Fruit fly (Drosophila melanogaster) whole organism, embryonic: ENCODE measurements around the gene CG14401.

Source experiments
- Bdp1 ChIP-seq: fragments of 200-800 bp; sonication (Bioruptor generic); optimal IDR thresholded peaks from 3 replicates; lab custom pipeline; 2016; ENCODE audit warnings: missing biosample characterization, missing genetic modification characterization
- CG10147 ChIP-seq: fragments of 200-800 bp; sonication (Bioruptor generic); optimal IDR thresholded peaks from 2 replicates; lab custom pipeline; 2019; ENCODE audit warnings: missing biosample characterization, mild to moderate bottlenecking, missing genetic modification characterization, moderate library complexity
- CG10274 ChIP-seq: fragments of 200-800 bp; sonication (Bioruptor generic); optimal IDR thresholded peaks from 3 replicates; lab custom pipeline; 2017; ENCODE audit warnings: missing biosample characterization, mild to moderate bottlenecking, missing genetic modification characterization
- CG10321 ChIP-seq: fragments of 200-800 bp; sonication (Bioruptor generic); IDR thresholded peaks from 2 replicates; pipeline ENCODE4 v1.3.6; 2022; ENCODE audit warnings: missing biosample characterization, missing genetic modification characterization
- CG11247 ChIP-seq: fragments of 200-800 bp; sonication (Bioruptor generic); IDR thresholded peaks from 2 replicates; pipeline ENCODE4 v1.3.6; 2022; ENCODE audit warnings: missing biosample characterization, missing genetic modification characterization
- CG11696 ChIP-seq: fragments of 200-800 bp; sonication (Bioruptor generic); IDR thresholded peaks from 2 replicates; pipeline ENCODE4 v1.3.6; 2022; ENCODE audit warnings: missing biosample characterization, missing genetic modification characterization
- CG12769 ChIP-seq: fragments of 200-800 bp; sonication (Bioruptor generic); optimal IDR thresholded peaks from 2 replicates; lab custom pipeline; 2019; ENCODE audit warnings: missing biosample characterization, mild to moderate bottlenecking, missing genetic modification characterization, moderate library complexity
- CG12942 ChIP-seq: fragments of 200-800 bp; sonication (Bioruptor generic); optimal IDR thresholded peaks from 3 replicates; lab custom pipeline; 2016; ENCODE audit warnings: missing biosample characterization, missing genetic modification characterization
- CG15601 ChIP-seq: fragments of 200-800 bp; sonication (Bioruptor generic); optimal IDR thresholded peaks from 3 replicates; lab custom pipeline; 2019; ENCODE audit warnings: missing biosample characterization, mild to moderate bottlenecking, missing genetic modification characterization, moderate library complexity
- CG17568 ChIP-seq: fragments of 200-800 bp; sonication (Bioruptor generic); optimal IDR thresholded peaks from 2 replicates; lab custom pipeline; 2018; ENCODE audit warnings: missing biosample characterization, mild to moderate bottlenecking, missing genetic modification characterization, moderate library complexity
- CG18011 ChIP-seq: fragments of 200-800 bp; sonication (Bioruptor generic); optimal IDR thresholded peaks from 2 replicates; lab custom pipeline; 2017; ENCODE audit warnings: missing biosample characterization, missing genetic modification characterization, mild to moderate bottlenecking, moderate library complexity, missing genotype
- CG18619 ChIP-seq: fragments of 200-800 bp; sonication (Bioruptor generic); optimal IDR thresholded peaks from 3 replicates; lab custom pipeline; 2017; ENCODE audit warnings: missing biosample characterization, mild to moderate bottlenecking, missing genetic modification characterization
- CG2120 ChIP-seq: fragments of 200-800 bp; sonication (Bioruptor generic); optimal IDR thresholded peaks from 3 replicates; lab custom pipeline; 2016; ENCODE audit warnings: missing biosample characterization, missing genetic modification characterization
- CG6791 ChIP-seq: fragments of 200-800 bp; sonication (Bioruptor generic); IDR thresholded peaks from 3 replicates; pipeline ENCODE4 v1.3.6; 2022; ENCODE audit warnings: missing biosample characterization, missing genetic modification characterization; ENCODE audit not compliant: partially characterized antibody
- CG7928 ChIP-seq: fragments of 200-800 bp; sonication (Bioruptor generic); optimal IDR thresholded peaks from 2 replicates; lab custom pipeline; 2017; ENCODE audit warnings: missing biosample characterization, mild to moderate bottlenecking, missing genetic modification characterization
- CG8290 ChIP-seq, 3 experiments: fragments of 200-800 bp; sonication (Bioruptor generic); optimal IDR thresholded peaks; 2 replicates each; lab custom pipeline; 2016 to 2019; ENCODE audit warnings: missing biosample characterization in 3 of 3, missing genetic modification characterization in 3 of 3, mild to moderate bottlenecking in 2 of 3, moderate library complexity in 1 of 3
- CG8388 ChIP-seq: fragments of 200-800 bp; sonication (Bioruptor generic); optimal IDR thresholded peaks from 2 replicates; lab custom pipeline; 2019; ENCODE audit warnings: missing biosample characterization, mild to moderate bottlenecking, missing genetic modification characterization, moderate library complexity
- CG9797 ChIP-seq: fragments of 200-800 bp; sonication (Bioruptor generic); optimal IDR thresholded peaks from 3 replicates; lab custom pipeline; 2018; ENCODE audit warnings: missing biosample characterization, mild to moderate bottlenecking, missing genetic modification characterization
- CTCF ChIP-seq: fragments of 200-800 bp; sonication (Bioruptor generic); optimal IDR thresholded peaks from 2 replicates; lab custom pipeline; 2017; ENCODE audit warnings: missing biosample characterization, mild to moderate bottlenecking, missing genetic modification characterization, moderate library complexity
- Dek ChIP-seq: fragments of 200-800 bp; sonication (Bioruptor generic); optimal IDR thresholded peaks from 3 replicates; lab custom pipeline; 2019; ENCODE audit warnings: missing biosample characterization, mild to moderate bottlenecking, missing genetic modification characterization, moderate library complexity
- Eip74EF ChIP-seq, 2 experiments: fragments of 200-800 bp in 1 of 2; fragments of >200 bp in 1 of 2; sonication (Bioruptor generic) in 1 of 2; optimal IDR thresholded peaks; 2 replicates each; lab custom pipeline; 2017 to 2019; ENCODE audit warnings: missing biosample characterization in 2 of 2, missing genetic modification characterization in 2 of 2, mild to moderate bottlenecking in 1 of 2, moderate library complexity in 1 of 2
- H15 ChIP-seq: fragments of 200-800 bp; sonication (Bioruptor generic); IDR thresholded peaks from 3 replicates; pipeline ENCODE4 v1.3.6; 2022; ENCODE audit warnings: missing biosample characterization, missing genetic modification characterization
- Jarid2 ChIP-seq: fragments of 200-800 bp; sonication (Bioruptor generic); optimal IDR thresholded peaks from 3 replicates; lab custom pipeline; 2017; ENCODE audit warnings: mild to moderate bottlenecking, missing biosample characterization, missing genetic modification reagents, missing genetic modification characterization
- Lim3 ChIP-seq: fragments of 200-800 bp; sonication (Bioruptor generic); IDR thresholded peaks from 2 replicates; pipeline ENCODE4 v1.3.6; 2022; ENCODE audit warnings: missing biosample characterization, missing genetic modification characterization
- Neu2 ChIP-seq: fragments of 200-800 bp; sonication (Bioruptor generic); optimal IDR thresholded peaks from 3 replicates; lab custom pipeline; 2016; ENCODE audit warnings: missing biosample characterization, missing genetic modification characterization, borderline replicate concordance
- Opbp ChIP-seq: fragments of 200-800 bp; sonication (Bioruptor generic); IDR thresholded peaks from 3 replicates; pipeline ENCODE4 v1.3.6; 2022; ENCODE audit warnings: missing biosample characterization, missing genetic modification characterization; ENCODE audit not compliant: partially characterized antibody
- PHDP ChIP-seq: fragments of 200-800 bp; sonication (Bioruptor generic); optimal IDR thresholded peaks from 3 replicates; lab custom pipeline; 2018; ENCODE audit warnings: missing biosample characterization, mild to moderate bottlenecking, missing genetic modification characterization, moderate library complexity
- Poxn ChIP-seq: fragments of 200-800 bp; sonication (Bioruptor generic); IDR thresholded peaks from 2 replicates; pipeline ENCODE4 v1.3.6; 2022; ENCODE audit warnings: missing biosample characterization, missing genetic modification characterization
- amos ChIP-seq: fragments of 200-800 bp; sonication (Bioruptor generic); IDR thresholded peaks from 2 replicates; pipeline ENCODE4 v1.3.6; 2022; ENCODE audit warnings: missing biosample characterization, missing genetic modification characterization; ENCODE audit not compliant: partially characterized antibody
- br ChIP-seq: fragments of >200 bp; optimal IDR thresholded peaks from 2 replicates; lab custom pipeline; 2017
- chinmo ChIP-seq: fragments of 200-800 bp; sonication (Bioruptor generic); IDR thresholded peaks from 4 replicates; pipeline ENCODE4 v1.3.6; 2022; ENCODE audit warnings: missing biosample characterization, missing genetic modification characterization; ENCODE audit not compliant: partially characterized antibody
- chm ChIP-seq: fragments of 200-800 bp; sonication (Bioruptor generic); IDR thresholded peaks from 2 replicates; pipeline ENCODE4 v1.3.6; 2022; ENCODE audit warnings: missing biosample characterization, missing genetic modification characterization
- cwo ChIP-seq: fragments of 200-800 bp; sonication (Bioruptor generic); optimal IDR thresholded peaks from 3 replicates; lab custom pipeline; 2017; ENCODE audit warnings: missing biosample characterization, missing genetic modification characterization, mild to moderate bottlenecking, moderate library complexity, missing genetic modification reagents
- fd64A ChIP-seq: fragments of 200-800 bp; sonication (Bioruptor generic); optimal IDR thresholded peaks from 3 replicates; lab custom pipeline; 2018; ENCODE audit warnings: missing biosample characterization, mild to moderate bottlenecking, missing genetic modification characterization
- gem ChIP-seq: fragments of 200-800 bp; sonication (Bioruptor generic); optimal IDR thresholded peaks from 2 replicates; lab custom pipeline; 2019; ENCODE audit warnings: missing biosample characterization, mild to moderate bottlenecking, missing genetic modification characterization, moderate library complexity
- gfzf ChIP-seq: fragments of 200-800 bp; sonication (Bioruptor generic); optimal IDR thresholded peaks from 2 replicates; lab custom pipeline; 2016; ENCODE audit warnings: missing biosample characterization, mild to moderate bottlenecking, missing genetic modification characterization, moderate library complexity
- her ChIP-seq: fragments of 200-800 bp; sonication (Bioruptor generic); optimal IDR thresholded peaks from 2 replicates; lab custom pipeline; 2016; ENCODE audit warnings: missing biosample characterization, missing genetic modification characterization
- inv ChIP-seq: fragments of 200-800 bp; sonication (Bioruptor generic); IDR thresholded peaks from 2 replicates; pipeline ENCODE4 v1.3.6; 2022; ENCODE audit warnings: missing biosample characterization, missing genetic modification characterization; ENCODE audit not compliant: partially characterized antibody
- nau ChIP-seq: fragments of 200-800 bp; sonication (Bioruptor generic); optimal IDR thresholded peaks from 3 replicates; lab custom pipeline; 2017; ENCODE audit warnings: missing biosample characterization, mild to moderate bottlenecking, missing genetic modification characterization, missing genetic modification reagents
- otp ChIP-seq: fragments of 200-800 bp; sonication (Bioruptor generic); IDR thresholded peaks from 3 replicates; pipeline ENCODE4, ENCODE4 v1.3.6; 2022; ENCODE audit warnings: missing biosample characterization, missing genetic modification characterization
- rib ChIP-seq: fragments of 200-800 bp; sonication (Bioruptor generic); IDR thresholded peaks from 2 replicates; pipeline ENCODE4 v1.3.6; 2022; ENCODE audit warnings: missing biosample characterization, missing genetic modification characterization
- schlank ChIP-seq: fragments of 200-800 bp; sonication (Bioruptor generic); optimal IDR thresholded peaks from 2 replicates; lab custom pipeline; 2018; ENCODE audit warnings: missing biosample characterization, mild to moderate bottlenecking, missing genetic modification characterization
- seq ChIP-seq: fragments of 200-800 bp; sonication (Bioruptor generic); IDR thresholded peaks from 2 replicates; pipeline ENCODE4 v1.3.6; 2022; ENCODE audit warnings: missing biosample characterization, missing genetic modification characterization
- sisA ChIP-seq: fragments of 200-800 bp; sonication (Bioruptor generic); IDR thresholded peaks from 2 replicates; pipeline ENCODE4 v1.3.6; 2022; ENCODE audit warnings: missing biosample characterization, missing genetic modification characterization
- slp2 ChIP-seq: fragments of 200-800 bp; sonication (Bioruptor generic); optimal IDR thresholded peaks from 2 replicates; lab custom pipeline; 2016; ENCODE audit warnings: missing biosample characterization, missing genetic modification characterization
- sug ChIP-seq: fragments of 200-800 bp; optimal IDR thresholded peaks from 2 replicates; lab custom pipeline; 2019; ENCODE audit warnings: missing biosample characterization, mild to moderate bottlenecking, missing genetic modification characterization, moderate library complexity
- tio ChIP-seq: fragments of 200-800 bp; sonication (Bioruptor generic); optimal IDR thresholded peaks from 2 replicates; lab custom pipeline; 2017; ENCODE audit warnings: missing biosample characterization, missing genetic modification characterization, inconsistent platforms
- vfl ChIP-seq: fragments of 200-800 bp; sonication (Bioruptor generic); optimal IDR thresholded peaks from 2 replicates; lab custom pipeline; 2016; ENCODE audit warnings: missing biosample characterization, missing genetic modification characterization
- wek ChIP-seq: fragments of 200-800 bp; sonication (Bioruptor generic); optimal IDR thresholded peaks from 3 replicates; lab custom pipeline; 2018; ENCODE audit warnings: missing biosample characterization, mild to moderate bottlenecking, missing genetic modification characterization, moderate library complexity
- zen2 ChIP-seq: fragments of 200-800 bp; sonication (Bioruptor generic); IDR thresholded peaks from 3 replicates; pipeline ENCODE4 v1.3.6; 2022; ENCODE audit warnings: missing biosample characterization, missing genetic modification characterization; ENCODE audit not compliant: partially characterized antibody

CG14401 gene

dm6 chr2L:20911374-20911773 lies 41.7 kb downstream of the CG14401 start (continued):
- peak; percentile 15 for TF ChIP-seq Jarid2 (GFP tag; lab: Kevin White, UChicago)
- TF ChIP-seq otp (GFP tag; lab: Robert Waterston, UW), result 0 out of 3 replicates have a peak, but pooled peaks have one; percentile 43
- peak; percentile 46 for TF ChIP-seq schlank (tag; lab: Kevin White, UChicago)
- peak in 1 of 2 experiments; percentile 37 for TF ChIP-seq Eip74EF (GFP tag; optimal IDR thresholded peaks at IDR 0.05; lab: Kevin White, UChicago)
- TF ChIP-seq Opbp (GFP tag; lab: Robert Waterston, UW), result no peak
- TF ChIP-seq H15 (GFP tag; lab: Robert Waterston, UW), result no peak
- TF ChIP-seq PHDP (tag; lab: Kevin White, UChicago), result peak; percentile 57
- no peak for TF ChIP-seq Lim3 (GFP tag; lab: Robert Waterston, UW)
- peak; percentile 60 for TF ChIP-seq CG12769 (tag; lab: Kevin White, UChicago)
- TF ChIP-seq CG9797 (GFP tag; lab: Kevin White, UChicago), result no peak
- peak; percentile 92 for TF ChIP-seq cwo
- TF ChIP-seq CG2120 (GFP tag; lab: Kevin White, UChicago), result peak; percentile 23
- no peak for TF ChIP-seq CG18011 (GFP tag; lab: Kevin White, UChicago)
- no peak for TF ChIP-seq br (lab: Kevin White, UChicago)
- TF ChIP-seq sug (tag; lab: Kevin White, UChicago), result peak; percentile 31
- peak; percentile 24 for TF ChIP-seq Bdp1 (GFP tag; lab: Kevin White, UChicago)
- TF ChIP-seq Dek (tag; lab: Kevin White, UChicago), result peak; percentile 5
- TF ChIP-seq CTCF, result peak; percentile 33
- no peak for TF ChIP-seq Neu2 (GFP tag; lab: Kevin White, UChicago)
- TF ChIP-seq CG6791 (GFP tag; lab: Robert Waterston, UW), result no peak
- no peak for TF ChIP-seq gfzf (GFP tag; lab: Kevin White, UChicago)
- TF ChIP-seq her (GFP tag; lab: Kevin White, UChicago), result no peak
- TF ChIP-seq CG10321 (GFP tag; lab: Robert Waterston, UW), result no peak
- no peak for TF ChIP-seq CG8388 (GFP tag; lab: Kevin White, UChicago)
- peak; percentile 10 for TF ChIP-seq CG15601 (tag; lab: Kevin White, UChicago)
- peak; percentile 64; the same call in 1 of the 4 replicates for TF ChIP-seq chinmo (GFP tag; lab: Robert Waterston, UW)
- no peak for TF ChIP-seq CG10274 (GFP tag; lab: Kevin White, UChicago)
- TF ChIP-seq gem (tag; lab: Kevin White, UChicago), result peak; percentile 51
- peak; percentile 59 for TF ChIP-seq wek (GFP tag; lab: Kevin White, UChicago)
- TF ChIP-seq nau (GFP tag; lab: Kevin White, UChicago), result peak; percentile 43
- TF ChIP-seq zen2 (GFP tag; lab: Robert Waterston, UW), result no peak
- TF ChIP-seq seq (GFP tag; lab: Robert Waterston, UW), result 0 out of 2 replicates have a peak, but pooled peaks have one; percentile 23
- peak; percentile 30 for TF ChIP-seq CG10147 (GFP tag; lab: Kevin White, UChicago)
- TF ChIP-seq amos (GFP tag; lab: Robert Waterston, UW), result no peak
- TF ChIP-seq fd64A (GFP tag; lab: Kevin White, UChicago), result peak; percentile 35
- TF ChIP-seq CG7928, result peak; percentile 17
- TF ChIP-seq inv (GFP tag; lab: Robert Waterston, UW), result no peak
- peak; percentile 30 for TF ChIP-seq CG18619 (GFP tag; lab: Kevin White, UChicago)
- TF ChIP-seq vfl (GFP tag; lab: Kevin White, UChicago), result no peak
- no peak for TF ChIP-seq rib (GFP tag; lab: Robert Waterston, UW)
- no peak for TF ChIP-seq Poxn (GFP tag; lab: Robert Waterston, UW)
- no peak for TF ChIP-seq CG8290 (GFP tag; optimal IDR thresholded peaks at IDR 0.05; lab: Kevin White, UChicago)
- peak in 1 of 2 experiments; percentile 69 for TF ChIP-seq CG8290 (tag; optimal IDR thresholded peaks at IDR 0.05; lab: Kevin White, UChicago)
- no peak for TF ChIP-seq sisA (GFP tag; lab: Robert Waterston, UW)
- TF ChIP-seq chm (GFP tag; lab: Robert Waterston, UW), result 0 out of 2 replicates have a peak, but pooled peaks have one; percentile 27
- no peak for TF ChIP-seq slp2 (GFP tag; lab: Kevin White, UChicago)
- TF ChIP-seq CG12942 (GFP tag; lab: Kevin White, UChicago), result peak; percentile 19
- TF ChIP-seq CG17568 (GFP tag; lab: Kevin White, UChicago), result peak; percentile 65
- peak; percentile 9 for TF ChIP-seq tio
- TF ChIP-seq CG11696 (GFP tag; lab: Robert Waterston, UW), result no peak
- TF ChIP-seq CG11247 (GFP tag; lab: Robert Waterston, UW), result no peak
